Worm (Caenorhabditis elegans) whole organism, L1 larva: ENCODE results near the gene F36D3.4.

Source experiments
- aha-1 ChIP-seq: fragments of 150-350 bp; optimal IDR thresholded peaks from 2 replicates; lab custom pipeline; 2014; ENCODE audit warnings: missing biosample characterization, missing genetic modification characterization
- ama-1 ChIP-seq: fragments of 150-350 bp; optimal IDR thresholded peaks from 2 replicates; lab custom pipeline; 2014
- fkh-4 ChIP-seq: sonication (generic microtip); optimal IDR thresholded peaks from 2 replicates; lab custom pipeline; 2016; ENCODE audit warnings: missing compliant biosample characterization, missing genetic modification characterization, borderline replicate concordance
- fos-1 ChIP-seq: fragments of 150-350 bp; optimal IDR thresholded peaks from 2 replicates; lab custom pipeline; 2014; ENCODE audit warnings: missing biosample characterization, missing genetic modification characterization
- lin-39 ChIP-seq: fragments of 150-350 bp; optimal IDR thresholded peaks from 2 replicates; lab custom pipeline; 2014; ENCODE audit warnings: missing biosample characterization, missing genetic modification reagents, missing genetic modification characterization
- unc-130 ChIP-seq: fragments of 150-350 bp; optimal IDR thresholded peaks from 2 replicates; lab custom pipeline; 2017; ENCODE audit warnings: missing biosample characterization, missing genetic modification characterization, inconsistent platforms
- vab-15 ChIP-seq: sonication (generic microtip); optimal IDR thresholded peaks from 2 replicates; lab custom pipeline; 2017; ENCODE audit warnings: missing genotype, mild to moderate bottlenecking, missing genetic modification characterization, missing compliant biosample characterization

DNA sequence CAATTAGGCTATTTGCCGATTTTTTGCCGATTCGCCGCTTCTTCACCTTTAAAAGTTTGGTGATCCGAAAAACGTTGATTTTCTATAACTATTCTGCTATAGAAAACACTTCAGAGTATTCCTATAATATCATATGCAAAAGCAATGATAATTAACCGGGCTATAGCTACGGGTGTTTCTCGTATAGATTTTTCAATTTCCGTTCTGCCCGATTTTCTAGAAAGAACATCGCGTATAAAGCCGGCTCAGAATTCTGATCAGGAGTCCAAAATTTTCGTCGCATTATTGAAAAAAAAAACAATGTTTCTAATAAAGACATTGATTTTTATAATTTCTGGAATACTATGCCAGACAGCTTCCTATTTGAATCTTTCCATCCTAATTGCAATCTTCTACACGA is 33.2 kb upstream of the F36D3.4 start, which contains the start of gene srbc-65:
- TF ChIP-seq vab-15 (no peak), unc-130 (tag; lab: Kevin White, UChicago) (no peak), lin-39 (tag; lab: Kevin White, UChicago) (no peak), fkh-4 (tag; lab: Kevin White, UChicago) (no peak), fos-1 (tag; lab: Kevin White, UChicago) (no peak), aha-1 (tag; lab: Kevin White, UChicago) (no peak), ama-1 (lab: Kevin White, UChicago) (no peak)
